Fruit fly (Drosophila melanogaster): ENCODE results near the gene CG9512.

dm6 chrX:14896310-14896709 lies 9.0 kb downstream of the CG9512 start:
- TF ChIP-seq CG10348 (GFP tag; IDR thresholded peaks at IDR 0.05) (no peak), Snoo (tag; optimal IDR thresholded peaks at IDR 0.05) (no peak), Pif1A (GFP tag; optimal IDR thresholded peaks at IDR 0.05) (no peak), CG32121 (GFP tag; IDR thresholded peaks at IDR 0.05) (peak; percentile 41; the same call in 1 of the 2 replicates), D1 (tag; optimal IDR thresholded peaks at IDR 0.05) (no peak), CG8159 (tag; optimal IDR thresholded peaks at IDR 0.05) (no peak), CG17806 (tag; optimal IDR thresholded peaks at IDR 0.05) (no peak), rn (GFP tag; IDR thresholded peaks at IDR 0.05) (no peak), gl (tag; optimal IDR thresholded peaks at IDR 0.05) (no peak), CG9948 (tag; optimal IDR thresholded peaks at IDR 0.05) (no peak), CG8301 (tag; optimal IDR thresholded peaks at IDR 0.05) (peak; percentile 10)
